Worm (Caenorhabditis elegans): ENCODE measurements around the gene C02G6.2.

ce11 chrV:5852084-5852483 is 19.8 kb upstream of the C02G6.2 start:
- no peak for TF ChIP-seq dpff-1 (tag; optimal IDR thresholded peaks at IDR 0.05)
- no peak for TF ChIP-seq madf-6 (GFP tag; IDR thresholded peaks at IDR 0.05)
- TF ChIP-seq rpc-1 (optimal IDR thresholded peaks at IDR 0.05), result no peak
- no peak for TF ChIP-seq rpc-1 (tag; optimal IDR thresholded peaks at IDR 0.05)
- TF ChIP-seq ceh-27 (GFP tag; optimal IDR thresholded peaks at IDR 0.05), result no peak
- TF ChIP-seq ama-1 (optimal IDR thresholded peaks at IDR 0.05), result no peak
- TF ChIP-seq ama-1 (GFP tag; optimal IDR thresholded peaks at IDR 0.05), result no peak
- no peak for TF ChIP-seq pha-4 (tag; optimal IDR thresholded peaks at IDR 0.05)

Measured in whole organism, young adult.